Worm (Caenorhabditis elegans): ENCODE results near the gene F26G1.3.

Gene F26G1.3

DNA sequence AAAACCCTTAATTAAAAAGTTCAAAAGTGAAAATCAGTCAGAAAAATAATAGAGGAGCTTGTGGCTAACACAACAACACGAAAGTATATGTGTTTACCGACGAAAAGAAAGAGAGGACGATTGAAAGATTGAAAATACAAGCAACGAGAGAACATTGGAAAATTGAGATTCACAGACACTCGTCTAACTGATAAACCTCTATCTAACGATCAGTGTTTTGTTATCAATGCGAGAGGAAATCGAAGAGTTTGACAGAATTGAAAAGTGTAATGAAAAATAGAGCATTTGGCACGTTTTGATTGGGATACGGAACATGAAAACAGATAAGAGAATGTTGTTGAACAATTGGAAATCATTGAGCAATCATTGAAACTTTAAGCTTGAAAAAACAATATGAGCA, 29.9 kb upstream of the F26G1.3 start (continued):
- TF ChIP-seq mdl-1 (tag; optimal IDR thresholded peaks at IDR 0.05) (peak in 1 of 2 experiments; percentile 47), attf-4 (tag; optimal IDR thresholded peaks at IDR 0.05) (no peak), daf-19 (GFP tag; conservative IDR thresholded peaks at IDR 0.05) (no peak), unc-62 (GFP tag; optimal IDR thresholded peaks at IDR 0.05 in 1 of 2) (no peak), unc-62 (tag; optimal IDR thresholded peaks at IDR 0.05) (no peak), hlh-30 (tag; optimal IDR thresholded peaks at IDR 0.05; ENCODE audit: insufficient read depth) (peak; percentile 31), nhr-6 (tag; optimal IDR thresholded peaks at IDR 0.05) (peak; percentile 49), fkh-10 (GFP tag; optimal IDR thresholded peaks at IDR 0.05) (no peak), set-16 (GFP tag; IDR thresholded peaks at IDR 0.05) (no peak), ces-1 (GFP tag; optimal IDR thresholded peaks at IDR 0.05) (no peak), D1046.2 (GFP tag; IDR thresholded peaks at IDR 0.05) (no peak), dmd-6 (GFP tag; IDR thresholded peaks at IDR 0.05) (peak; percentile 89), lin-38 (GFP tag; IDR thresholded peaks at IDR 0.05) (no peak), hlh-11 (tag; optimal IDR thresholded peaks at IDR 0.05) (peak; percentile 91), Y48G9A.11 (GFP tag; IDR thresholded peaks at IDR 0.05) (no peak), php-3 (GFP tag; IDR thresholded peaks at IDR 0.05) (peak; percentile 50; the same call in 1 of the 2 replicates), nhr-102 (tag; optimal IDR thresholded peaks at IDR 0.05) (peak; percentile 14), mes-2 (tag; optimal IDR thresholded peaks at IDR 0.05; ENCODE audit: poor library complexity, severe bottlenecking) (no peak)

DNA sequence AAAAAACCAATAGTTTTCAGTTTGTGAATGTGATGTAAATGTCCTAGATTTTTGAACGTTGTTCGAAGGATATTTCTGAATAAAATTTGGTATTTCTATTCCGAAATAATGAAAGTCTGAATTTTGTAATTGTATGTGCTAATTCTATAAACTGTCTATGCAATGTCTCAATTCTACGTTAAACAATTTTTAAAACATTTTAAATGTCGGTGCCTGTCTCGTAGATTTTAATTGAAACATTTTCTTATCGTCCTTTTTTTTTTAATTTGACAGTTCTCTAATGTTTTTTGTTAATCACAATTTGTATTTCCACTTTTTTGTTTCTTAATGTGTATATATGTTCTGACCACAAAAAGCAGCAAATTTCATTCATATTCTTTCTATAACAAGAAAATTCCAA, 28.8 kb upstream of the F26G1.3 start, which contains the start of gene F41C3.7:
Gene F41C3.7, plus strand, starts transcription at position 301 of the 400 bp plus-strand sequence.
- no peak for TF ChIP-seq set-16 (GFP tag; IDR thresholded peaks at IDR 0.05)
- TF ChIP-seq T20F7.1 (GFP tag; optimal IDR thresholded peaks at IDR 0.05), result no peak
- no peak for TF ChIP-seq aha-1 (tag)
- no peak for TF ChIP-seq mes-2 (tag; optimal IDR thresholded peaks at IDR 0.05; ENCODE audit: poor library complexity, severe bottlenecking)
- TF ChIP-seq nhr-76 (tag; optimal IDR thresholded peaks at IDR 0.05), result no peak
- no peak for TF ChIP-seq ceh-32 (tag; optimal IDR thresholded peaks at IDR 0.05; ENCODE audit: poor library complexity)
- TF ChIP-seq pqm-1 (tag; optimal IDR thresholded peaks at IDR 0.05), result no peak
- no peak for TF ChIP-seq hmg-1.1 (GFP tag; IDR thresholded peaks at IDR 0.05)

DNA sequence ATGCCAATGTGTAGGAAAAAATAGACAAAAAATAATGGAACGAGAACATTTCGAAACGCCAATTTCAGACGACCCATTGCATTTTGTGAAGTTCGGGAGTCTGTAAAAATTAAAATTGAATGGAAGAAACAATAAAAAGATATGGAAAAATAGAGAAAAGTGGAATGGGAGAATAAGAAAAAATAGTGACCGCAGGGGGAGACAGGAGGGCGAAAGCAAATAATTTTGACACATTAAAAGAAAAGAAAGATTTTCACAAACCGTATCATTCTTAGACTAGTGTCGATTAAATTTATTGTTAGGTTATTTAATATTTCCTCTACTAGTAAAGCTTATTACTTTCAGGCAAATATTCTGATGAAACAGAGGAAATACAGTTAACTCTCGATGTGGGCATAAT, 24.7 kb upstream of the F26G1.3 start, which contains the start of gene F41C3.11:
Gene F41C3.11, minus strand, starts transcription at position 101 of the 400 bp plus-strand sequence.
- no peak for TF ChIP-seq hmg-1.1 (GFP tag; IDR thresholded peaks at IDR 0.05)
- no peak for TF ChIP-seq dmd-9 (GFP tag; IDR thresholded peaks at IDR 0.05)
- no peak for TF ChIP-seq nhr-25 (tag; optimal IDR thresholded peaks at IDR 0.05; ENCODE audit: borderline replicate concordance, insufficient read depth)
- TF ChIP-seq ces-1 (GFP tag; optimal IDR thresholded peaks at IDR 0.05), result no peak
- TF ChIP-seq T20F7.1 (GFP tag; optimal IDR thresholded peaks at IDR 0.05), result no peak
- no peak for TF ChIP-seq lin-39 (tag; optimal IDR thresholded peaks at IDR 0.05)
- no peak for TF ChIP-seq ZK546.5 (tag; optimal IDR thresholded peaks at IDR 0.05)
- no peak for TF ChIP-seq saeg-2 (GFP tag; IDR thresholded peaks at IDR 0.05)
- TF ChIP-seq nhr-10 (tag; optimal IDR thresholded peaks at IDR 0.05), result no peak

DNA sequence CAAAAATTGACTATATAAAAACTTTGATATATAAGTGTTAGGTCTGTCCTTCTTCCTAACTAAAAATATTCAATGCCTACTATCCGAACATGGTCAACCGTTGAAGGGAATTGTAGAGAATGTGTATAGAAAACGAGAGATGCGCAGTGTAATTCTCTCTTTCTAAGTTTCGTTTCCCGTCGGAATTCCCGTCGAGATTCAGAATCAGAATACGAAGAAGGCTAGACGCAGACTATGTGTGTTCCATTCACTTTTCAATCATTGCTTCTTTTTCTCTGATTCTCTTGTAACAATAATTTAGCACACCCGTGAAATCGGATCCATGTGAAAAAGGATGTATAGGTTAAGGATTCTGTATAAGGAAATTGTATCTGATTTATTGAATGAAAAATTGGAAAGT, 24.1 kb upstream of the F26G1.3 start:
- TF ChIP-seq nhr-42 (GFP tag; IDR thresholded peaks at IDR 0.05) (no peak), nhr-25 (tag; optimal IDR thresholded peaks at IDR 0.05; ENCODE audit: borderline replicate concordance, insufficient read depth) (peak; percentile 56), nhr-41 (GFP tag; IDR thresholded peaks at IDR 0.05) (no peak), unc-130 (GFP tag; optimal IDR thresholded peaks at IDR 0.05) (no peak), gei-8 (GFP tag; optimal IDR thresholded peaks at IDR 0.05) (no peak), hlh-11 (tag; optimal IDR thresholded peaks at IDR 0.05) (no peak), nhr-102 (tag; optimal IDR thresholded peaks at IDR 0.05) (no peak), mdl-1 (tag; optimal IDR thresholded peaks at IDR 0.05) (no peak), zfp-2 (tag; optimal IDR thresholded peaks at IDR 0.05) (no peak), ZK546.5 (tag; optimal IDR thresholded peaks at IDR 0.05) (no peak), duxl-1 (tag; optimal IDR thresholded peaks at IDR 0.05; ENCODE audit: poor library complexity) (no peak), lin-15B (tag; optimal IDR thresholded peaks at IDR 0.05) (no peak), sdz-12 (GFP tag; optimal IDR thresholded peaks at IDR 0.05) (no peak), nhr-237 (tag; optimal IDR thresholded peaks at IDR 0.05) (no peak), daf-19 (GFP tag; conservative IDR thresholded peaks at IDR 0.05) (no peak), D1046.2 (GFP tag; IDR thresholded peaks at IDR 0.05) (no peak), nhr-28 (tag; optimal IDR thresholded peaks at IDR 0.05) (peak; percentile 48), mxl-3 (GFP tag; optimal IDR thresholded peaks at IDR 0.05) (no peak)

Measured in whole organism, L4 larva.